Fruit fly (Drosophila melanogaster): ENCODE data around the gene eEF1gamma.

The eEF1gamma gene

DNA sequence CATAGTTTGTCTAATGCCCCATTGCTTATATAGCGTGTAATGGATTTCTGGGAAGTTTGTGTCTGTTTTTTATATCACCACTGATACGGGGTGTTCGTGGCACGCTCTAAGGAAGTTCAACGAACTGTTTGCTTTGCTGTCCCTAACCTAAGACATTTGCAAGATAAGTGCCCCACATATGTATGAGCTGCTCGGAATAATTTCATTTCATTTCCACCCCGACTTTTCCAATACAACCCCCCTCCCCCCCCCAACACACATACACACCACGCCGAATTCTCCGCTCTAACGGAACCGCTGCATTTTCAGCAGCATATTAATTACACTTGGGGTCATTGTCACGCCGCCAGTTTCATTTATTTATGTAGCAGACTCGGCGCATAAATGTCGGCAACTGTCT, 48.1 kb downstream of the eEF1gamma start (continued):
- no peak for TF ChIP-seq vfl (GFP tag; optimal IDR thresholded peaks at IDR 0.05)
- TF ChIP-seq gcm (GFP tag; optimal IDR thresholded peaks at IDR 0.05) = peak; percentile 48
- no peak for TF ChIP-seq ham (GFP tag; IDR thresholded peaks at IDR 0.05)
- peak; percentile 12 for TF ChIP-seq CG33557 (GFP tag; optimal IDR thresholded peaks at IDR 0.05)
- no peak for TF ChIP-seq vnd (GFP tag; IDR thresholded peaks at IDR 0.05; ENCODE audit: partially characterized antibody)
- TF ChIP-seq dimm (GFP tag; IDR thresholded peaks at IDR 0.05) = no peak

dm6 chr3R:29269204-29269603, 49.2 kb downstream of the eEF1gamma start:
- TF ChIP-seq dysf (GFP tag; IDR thresholded peaks at IDR 0.05) (no peak), CG10321 (GFP tag; IDR thresholded peaks at IDR 0.05) (no peak), zf30C (GFP tag; optimal IDR thresholded peaks at IDR 0.05) (peak; percentile 24), CG8765 (GFP tag; IDR thresholded peaks at IDR 0.05) (peak; percentile 32; the same call in 1 of the 2 replicates), Mad (GFP tag; optimal IDR thresholded peaks at IDR 0.05) (no peak), CG17361 (GFP tag; IDR thresholded peaks at IDR 0.05) (0 out of 3 replicates have a peak, but pooled peaks have one; percentile 12), CG14710 (tag; optimal IDR thresholded peaks at IDR 0.05) (peak; percentile 32), trem (tag; optimal IDR thresholded peaks at IDR 0.05) (peak; percentile 10), lola (GFP tag; optimal IDR thresholded peaks at IDR 0.05) (peak in 1 of 3 experiments; percentile 48), CG2712 (tag; optimal IDR thresholded peaks at IDR 0.05) (peak; percentile 39), CG31441 (GFP tag; IDR thresholded peaks at IDR 0.05) (0 out of 2 replicates have a peak, but pooled peaks have one; percentile 15), nmo (GFP tag; optimal IDR thresholded peaks at IDR 0.05) (peak; percentile 21), CG2875 (GFP tag; optimal IDR thresholded peaks at IDR 0.05) (no peak), phol (tag; optimal IDR thresholded peaks at IDR 0.05) (peak; percentile 17), sens (GFP tag) (peak; percentile 75), Ets65A (GFP tag) (peak; percentile 16), Blimp-1 (GFP tag; optimal IDR thresholded peaks at IDR 0.05) (no peak), CG11504 (tag; optimal IDR thresholded peaks at IDR 0.05) (peak; percentile 18), bsh (GFP tag; optimal IDR thresholded peaks at IDR 0.05) (peak in 1 of 2 experiments; percentile 11), CG15601 (tag; optimal IDR thresholded peaks at IDR 0.05) (no peak), CG15696 (tag; optimal IDR thresholded peaks at IDR 0.05) (peak; percentile 9), gem (tag; optimal IDR thresholded peaks at IDR 0.05) (peak; percentile 28), CG9727 (GFP tag; optimal IDR thresholded peaks at IDR 0.05) (peak; percentile 11), CG17829 (tag; optimal IDR thresholded peaks at IDR 0.05) (peak; percentile 2), CG10979 (tag; optimal IDR thresholded peaks at IDR 0.05) (peak; percentile 50), NfI (GFP tag; optimal IDR thresholded peaks at IDR 0.05) (no peak), Asciz (GFP tag; optimal IDR thresholded peaks at IDR 0.05) (no peak), CG7839 (tag; optimal IDR thresholded peaks at IDR 0.05) (peak; percentile 12), CG18262 (tag; optimal IDR thresholded peaks at IDR 0.05) (peak; percentile 42), CG14050 (GFP tag; IDR thresholded peaks at IDR 0.05) (no peak), CG33557 (GFP tag; optimal IDR thresholded peaks at IDR 0.05) (peak; percentile 6), CG3995 (GFP tag; optimal IDR thresholded peaks at IDR 0.05) (no peak), CG1792 (GFP tag; optimal IDR thresholded peaks at IDR 0.05) (no peak), CG5180 (GFP tag; optimal IDR thresholded peaks at IDR 0.05) (no peak), dmrt11E (tag; optimal IDR thresholded peaks at IDR 0.05) (peak; percentile 54), Xrp1 (GFP tag; IDR thresholded peaks at IDR 0.05) (peak; percentile 40; the same call in 1 of the 2 replicates)

Data from whole organism, embryonic.